Worm (Caenorhabditis elegans) whole organism, L3 larva: ENCODE measurements around the gene mars-1.

ENCODE experiments used
- R02D3.7 ChIP-seq: fragments of 150-350 bp; optimal IDR thresholded peaks from 2 replicates; lab custom pipeline; 2014; ENCODE audit warnings: missing biosample characterization, missing genetic modification characterization
- ZK546.5 ChIP-seq: sonication (generic microtip); optimal IDR thresholded peaks from 2 replicates; lab custom pipeline; 2017; ENCODE audit warnings: missing biosample characterization, missing genetic modification characterization
- aly-2 ChIP-seq: fragments of 150-350 bp; optimal IDR thresholded peaks from 2 replicates; lab custom pipeline; 2014; ENCODE audit warnings: missing biosample characterization, missing genetic modification characterization
- ama-1 ChIP-seq: fragments of 150-350 bp; optimal IDR thresholded peaks from 2 replicates; lab custom pipeline; 2018
- ceh-16 ChIP-seq: sonication (generic microtip); optimal IDR thresholded peaks from 2 replicates; lab custom pipeline; 2017; ENCODE audit warnings: missing biosample characterization, missing genetic modification characterization
- ceh-28 ChIP-seq: fragments of 150-350 bp; optimal IDR thresholded peaks from 2 replicates; lab custom pipeline; 2014; ENCODE audit warnings: missing biosample characterization, missing genetic modification reagents, missing genetic modification characterization
- ceh-82 ChIP-seq: fragments of 150-350 bp; optimal IDR thresholded peaks from 2 replicates; lab custom pipeline; 2014; ENCODE audit warnings: missing biosample characterization, missing genetic modification characterization
- ceh-9 ChIP-seq: sonication (generic microtip); optimal IDR thresholded peaks from 2 replicates; lab custom pipeline; 2018; ENCODE audit warnings: missing biosample characterization, missing genetic modification characterization
- egl-27 ChIP-seq: sonication (generic microtip); optimal IDR thresholded peaks from 4 replicates; lab custom pipeline; 2017; ENCODE audit warnings: missing biosample characterization, missing genetic modification reagents, missing genetic modification characterization
- egl-5 ChIP-seq: fragments of 150-350 bp; optimal IDR thresholded peaks from 2 replicates; lab custom pipeline; 2017; ENCODE audit warnings: missing biosample characterization, missing genetic modification reagents, missing genetic modification characterization, inconsistent platforms
- elt-1 ChIP-seq: fragments of 150-350 bp; optimal IDR thresholded peaks from 2 replicates; lab custom pipeline; 2014; ENCODE audit warnings: missing biosample characterization, missing genetic modification characterization
- elt-2 ChIP-seq: sonication (generic microtip); optimal IDR thresholded peaks from 2 replicates; lab custom pipeline; 2016; ENCODE audit warnings: missing genetic modification reagents, mild to moderate bottlenecking, missing genetic modification characterization, missing compliant biosample characterization
- elt-3 ChIP-seq, 3 experiments: fragments of 150-350 bp in 1 of 3; sonication (generic microtip) in 2 of 3; optimal IDR thresholded peaks; 2 replicates in 2 of 3; 4 replicates in 1 of 3; lab custom pipeline; 2014 to 2017; ENCODE audit warnings: missing biosample characterization in 3 of 3, missing genetic modification characterization in 3 of 3
- eor-1 ChIP-seq, 2 experiments: fragments of 150-350 bp; optimal IDR thresholded peaks; 2 replicates each; lab custom pipeline; 2014 to 2018; ENCODE audit warnings: missing biosample characterization in 2 of 2, missing genetic modification characterization in 2 of 2
- fkh-10 ChIP-seq: sonication (generic microtip); optimal IDR thresholded peaks from 2 replicates; lab custom pipeline; 2017; ENCODE audit warnings: missing biosample characterization, missing genetic modification reagents, missing genetic modification characterization
- fos-1 ChIP-seq: fragments of 150-350 bp; optimal IDR thresholded peaks from 2 replicates; lab custom pipeline; 2014; ENCODE audit warnings: missing biosample characterization, missing genetic modification characterization
- hmg-11 ChIP-seq: sonication (generic microtip); optimal IDR thresholded peaks from 2 replicates; lab custom pipeline; 2016; ENCODE audit warnings: missing genetic modification characterization, missing compliant biosample characterization
- lsy-12 ChIP-seq: sonication (generic microtip); optimal IDR thresholded peaks from 2 replicates; lab custom pipeline; 2016; ENCODE audit warnings: mild to moderate bottlenecking, missing genetic modification characterization, missing compliant biosample characterization
- mdl-1 ChIP-seq: fragments of 150-350 bp; optimal IDR thresholded peaks from 2 replicates; lab custom pipeline; 2014; ENCODE audit warnings: missing biosample characterization, missing genetic modification characterization
- mml-1 ChIP-seq: fragments of 150-350 bp; sonication (generic microtip); optimal IDR thresholded peaks from 3 replicates; lab custom pipeline; 2014; ENCODE audit warnings: missing biosample characterization, missing genetic modification characterization
- nfya-1 ChIP-seq: sonication (generic microtip); optimal IDR thresholded peaks from 2 replicates; lab custom pipeline; 2017; ENCODE audit warnings: missing genetic modification characterization, mild to moderate bottlenecking, missing compliant biosample characterization, antibody characterized with exemption, moderate library complexity; ENCODE audit not compliant: insufficient read depth
- nhr-11 ChIP-seq: fragments of 150-350 bp; optimal IDR thresholded peaks from 2 replicates; lab custom pipeline; 2014; ENCODE audit warnings: missing biosample characterization, missing genetic modification characterization
- nhr-12 ChIP-seq: fragments of 150-350 bp; optimal IDR thresholded peaks from 2 replicates; lab custom pipeline; 2014; ENCODE audit warnings: missing biosample characterization, missing genetic modification characterization
- nhr-28 ChIP-seq: fragments of 150-350 bp; optimal IDR thresholded peaks from 2 replicates; lab custom pipeline; 2014; ENCODE audit warnings: missing biosample characterization, missing genetic modification characterization
- nhr-76 ChIP-seq: fragments of 150-350 bp; sonication (generic microtip); optimal IDR thresholded peaks from 5 replicates; lab custom pipeline; 2014; ENCODE audit warnings: missing biosample characterization, missing genetic modification characterization
- pha-4 ChIP-seq: fragments of 150-350 bp; optimal IDR thresholded peaks from 2 replicates; lab custom pipeline; 2014; ENCODE audit warnings: missing biosample characterization, missing genetic modification reagents, missing genetic modification characterization
- pqm-1 ChIP-seq: fragments of 150-350 bp; optimal IDR thresholded peaks from 2 replicates; lab custom pipeline; 2017; ENCODE audit warnings: missing biosample characterization, missing genetic modification characterization, inconsistent platforms
- sea-2 ChIP-seq: fragments of 150-350 bp; sonication (generic microtip); optimal IDR thresholded peaks from 4 replicates; lab custom pipeline; 2014; ENCODE audit warnings: missing biosample characterization, missing genetic modification reagents, missing genetic modification characterization
- skn-1 ChIP-seq: fragments of 150-350 bp; optimal IDR thresholded peaks from 2 replicates; lab custom pipeline; 2014; ENCODE audit warnings: missing biosample characterization, missing genetic modification characterization
- snpc-4 ChIP-seq: fragments of 150-350 bp; optimal IDR thresholded peaks from 2 replicates; lab custom pipeline; 2014; ENCODE audit warnings: missing biosample characterization, missing genetic modification characterization
- tbx-2 ChIP-seq: sonication (generic microtip); optimal IDR thresholded peaks from 2 replicates; lab custom pipeline; 2016; ENCODE audit warnings: mild to moderate bottlenecking, missing genetic modification characterization, missing compliant biosample characterization
- unc-62 ChIP-seq: fragments of 150-350 bp; sonication (generic microtip); optimal IDR thresholded peaks from 4 replicates; lab custom pipeline; 2014; ENCODE audit warnings: missing biosample characterization, missing genetic modification reagents, missing genetic modification characterization
- ztf-11 ChIP-seq: fragments of 150-350 bp; optimal IDR thresholded peaks from 2 replicates; lab custom pipeline; 2014; ENCODE audit warnings: missing biosample characterization, missing genetic modification characterization
- ztf-4 ChIP-seq: fragments of 150-350 bp; optimal IDR thresholded peaks from 2 replicates; lab custom pipeline; 2014; ENCODE audit warnings: missing biosample characterization, missing genetic modification characterization

Gene mars-1

ce11 chrIV:11650344-11650743 lies 15.1 kb upstream of the mars-1 start:
- TF ChIP-seq ceh-28 (tag; lab: Kevin White, UChicago): no peak

ce11 chrIV:11649031-11649430 lies 13.7 kb upstream of the mars-1 start, which contains the start of gene ZK809.8:
TSS of gene ZK809.8 (minus strand) at chrIV:11649064.
- TF ChIP-seq nfya-1 (tag; lab: Kevin White, UChicago) (peak; percentile 2), R02D3.7 (tag; lab: Kevin White, UChicago) (no peak), nhr-11 (peak; percentile 12)

ce11 chrIV:11646908-11647307 lies 11.6 kb upstream of the mars-1 start:
- TF ChIP-seq fkh-10 (no peak), egl-5 (tag; lab: Kevin White, UChicago) (peak; percentile 62), ceh-28 (tag; lab: Kevin White, UChicago) (no peak)

ce11 chrIV:11645354-11645753 lies 10.1 kb upstream of the mars-1 start:
- no peak for TF ChIP-seq mdl-1 (tag; lab: Kevin White, UChicago)
- TF ChIP-seq fos-1 (tag; lab: Kevin White, UChicago): no peak
- TF ChIP-seq nhr-76 (tag; lab: Kevin White, UChicago): no peak
- no peak for TF ChIP-seq lsy-12
- TF ChIP-seq aly-2 (tag; lab: Kevin White, UChicago): no peak
- TF ChIP-seq nhr-28: no peak
- TF ChIP-seq nhr-11: peak; percentile 26
- peak; percentile 39 for TF ChIP-seq egl-5 (tag; lab: Kevin White, UChicago)
- TF ChIP-seq snpc-4 (tag; lab: Kevin White, UChicago): no peak
- peak; percentile 3 for TF ChIP-seq elt-2 (tag; lab: Kevin White, UChicago)
- TF ChIP-seq ztf-11: no peak
- TF ChIP-seq fkh-10: no peak
- no peak for TF ChIP-seq nfya-1 (tag; lab: Kevin White, UChicago)
- no peak for TF ChIP-seq tbx-2
- peak; percentile 14 for TF ChIP-seq ama-1 (lab: Kevin White, UChicago)
- no peak for TF ChIP-seq ceh-28 (tag; lab: Kevin White, UChicago)
- no peak for TF ChIP-seq egl-27 (tag; lab: Kevin White, UChicago)
- TF ChIP-seq sea-2 (GFP tag; lab: Kevin White, UChicago): no peak
- no peak for TF ChIP-seq skn-1 (tag; lab: Kevin White, UChicago)
- no peak for TF ChIP-seq nhr-12 (tag; lab: Kevin White, UChicago)

- peak; percentile 14 for TF ChIP-seq ama-1 (lab: Kevin White, UChicago)
- no peak for TF ChIP-seq hmg-11 (tag; lab: Kevin White, UChicago)
- TF ChIP-seq, all 47 proteins: peak for 1
Observed at ce11 chrIV:11644705-11645104, 9.4 kb upstream of the mars-1 start.

- TF ChIP-seq ztf-4 (tag; lab: Kevin White, UChicago): no peak
- TF ChIP-seq ceh-82 (tag; lab: Kevin White, UChicago): no peak
- no peak for TF ChIP-seq R02D3.7 (tag; lab: Kevin White, UChicago)
- no peak for TF ChIP-seq pqm-1 (tag; lab: Kevin White, UChicago)
- no peak for TF ChIP-seq hmg-11 (tag; lab: Kevin White, UChicago)
- no peak for TF ChIP-seq elt-1 (tag; lab: Kevin White, UChicago)
- no peak for TF ChIP-seq ceh-9
- no peak for TF ChIP-seq egl-5 (tag; lab: Kevin White, UChicago)
- TF ChIP-seq ZK546.5: no peak
- TF ChIP-seq nfya-1 (tag; lab: Kevin White, UChicago): no peak
- no peak for TF ChIP-seq nhr-11
- no peak for TF ChIP-seq mml-1
- TF ChIP-seq elt-3 (tag; optimal IDR thresholded peaks at IDR 0.05; lab: Kevin White, UChicago): no peak
- no peak for TF ChIP-seq unc-62 (GFP tag; lab: Kevin White, UChicago)
- no peak for TF ChIP-seq ceh-16
- no peak for TF ChIP-seq nhr-76 (tag; lab: Kevin White, UChicago)
- TF ChIP-seq aly-2 (tag; lab: Kevin White, UChicago): no peak
- no peak for TF ChIP-seq eor-1 (tag; optimal IDR thresholded peaks at IDR 0.05; lab: Kevin White, UChicago)
- no peak for TF ChIP-seq pha-4 (tag; lab: Kevin White, UChicago)
Observed at ce11 chrIV:11643829-11644228, 8.5 kb upstream of the mars-1 start, which contains the start of gene prx-2. TSS of gene prx-2 (plus strand) at chrIV:11644129.
